Fruit fly (Drosophila melanogaster): Measurements from ENCODE around the gene CG10651.

DNA sequence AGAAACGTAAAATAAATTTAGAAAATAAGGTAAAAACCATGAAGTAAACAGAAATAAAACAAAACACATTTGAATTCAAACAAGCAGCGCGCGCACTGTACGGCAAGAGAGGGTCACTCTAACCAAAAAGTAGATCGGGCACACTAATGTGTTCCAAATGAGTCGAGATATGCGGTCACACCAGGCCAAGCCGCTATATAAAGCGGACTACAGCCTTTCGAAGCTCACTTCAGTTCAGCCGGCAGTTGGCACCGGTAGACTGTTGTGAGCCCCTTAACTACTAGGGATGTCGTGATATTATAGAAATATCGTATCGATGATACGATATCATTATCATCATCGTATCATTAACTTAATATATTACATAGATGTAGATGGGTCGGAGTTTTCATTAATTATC, 30.2 kb downstream of the CG10651 start:
- TF ChIP-seq Abd-B (GFP tag; optimal IDR thresholded peaks at IDR 0.05): no peak
- TF ChIP-seq Dfd (GFP tag; optimal IDR thresholded peaks at IDR 0.05): no peak
- TF ChIP-seq N (GFP tag; optimal IDR thresholded peaks at IDR 0.05): no peak
- no peak for TF ChIP-seq usp (GFP tag; optimal IDR thresholded peaks at IDR 0.05)
